Worm (Caenorhabditis elegans): ENCODE measurements around the gene rpl-32.

DNA sequence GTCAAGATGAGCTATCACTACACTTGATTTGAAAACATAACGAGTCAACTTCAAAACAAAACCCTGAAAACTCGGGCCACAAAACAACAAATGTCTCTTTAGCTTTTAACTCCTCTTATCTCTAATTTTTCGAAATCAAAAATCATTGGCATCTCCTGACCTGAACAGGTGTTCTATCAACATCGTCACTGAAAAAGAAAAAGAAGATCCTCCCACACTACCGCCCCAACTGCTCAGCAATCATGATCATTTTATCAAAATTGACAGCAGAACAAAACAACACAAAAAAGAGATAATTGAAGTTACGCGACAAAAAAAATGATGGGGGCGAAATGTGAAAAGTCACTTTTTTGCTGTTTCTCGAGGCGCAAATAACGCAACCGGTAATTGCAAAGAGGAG is 21.5 kb upstream of the rpl-32 start:
- TF ChIP-seq snpc-4 (tag; optimal IDR thresholded peaks at IDR 0.05) (no peak), lin-13 (GFP tag; optimal IDR thresholded peaks at IDR 0.05) (no peak), skn-1 (tag; optimal IDR thresholded peaks at IDR 0.05) (no peak), unc-39 (tag; optimal IDR thresholded peaks at IDR 0.05) (no peak), nhr-12 (tag; optimal IDR thresholded peaks at IDR 0.05) (no peak), unc-55 (GFP tag; optimal IDR thresholded peaks at IDR 0.05) (no peak), unc-62 (GFP tag; optimal IDR thresholded peaks at IDR 0.05) (no peak), ama-1 (optimal IDR thresholded peaks at IDR 0.05) (no peak), ztf-11 (tag; optimal IDR thresholded peaks at IDR 0.05) (no peak)

All from whole organism, L2 larva.